Worm (Caenorhabditis elegans) whole organism, L4/young adult: ENCODE data around the gene hlh-31.

ENCODE experiments used
- W03F9.2 ChIP-seq: fragments of 150-350 bp; optimal IDR thresholded peaks from 2 replicates; lab custom pipeline; 2014; ENCODE audit warnings: missing biosample characterization, missing genetic modification characterization
- dao-5 ChIP-seq: sonication (generic microtip); optimal IDR thresholded peaks from 2 replicates; lab custom pipeline; 2016; ENCODE audit warnings: missing genotype, missing genetic modification characterization, moderate library complexity, missing compliant biosample characterization
- him-1 ChIP-seq: sonication (generic microtip); optimal IDR thresholded peaks from 2 replicates; lab custom pipeline; 2016; ENCODE audit warnings: missing genotype, missing genetic modification reagents, missing genetic modification characterization, missing compliant biosample characterization

ce11 chrIV:16221559-16221958 is 35.9 kb upstream of the hlh-31 start, which contains the start of gene srv-11:
- TF ChIP-seq him-1, result no peak
- TF ChIP-seq dao-5 (tag; lab: Kevin White, UChicago), result no peak
- no peak for TF ChIP-seq W03F9.2 (tag; lab: Kevin White, UChicago)
